Fruit fly (Drosophila melanogaster) whole organism, larva: ENCODE data around the gene RabX4.

Experiments
- noc ChIP-seq: fragments of 200-800 bp; sonication (Bioruptor generic); optimal IDR thresholded peaks from 3 replicates; lab custom pipeline; 2019; ENCODE audit warnings: missing biosample characterization, mild to moderate bottlenecking, missing genetic modification characterization, moderate library complexity

Gene RabX4

DNA sequence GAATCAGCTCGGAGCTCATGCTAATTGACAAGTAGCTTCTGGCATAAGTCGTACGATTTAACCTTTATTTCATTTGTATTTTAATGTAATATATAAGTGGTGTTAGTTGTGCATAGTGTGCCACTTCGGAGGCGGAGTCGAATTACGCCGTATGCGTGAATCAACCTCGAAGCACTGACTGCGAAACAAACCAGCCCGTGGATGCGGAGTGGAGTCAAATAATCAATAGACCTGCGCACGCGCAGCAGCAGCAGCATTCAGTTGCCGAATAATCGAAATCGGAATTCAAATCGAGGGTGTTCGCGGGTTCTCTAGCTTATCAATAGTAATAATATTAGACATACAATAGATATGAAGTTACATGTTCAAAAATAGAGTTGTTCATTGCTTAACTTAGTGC, at the start of gene RabX4:
Gene RabX4 (minus strand): TSS at position 176 of the 400 bp plus-strand sequence.
- no peak for TF ChIP-seq noc

DNA sequence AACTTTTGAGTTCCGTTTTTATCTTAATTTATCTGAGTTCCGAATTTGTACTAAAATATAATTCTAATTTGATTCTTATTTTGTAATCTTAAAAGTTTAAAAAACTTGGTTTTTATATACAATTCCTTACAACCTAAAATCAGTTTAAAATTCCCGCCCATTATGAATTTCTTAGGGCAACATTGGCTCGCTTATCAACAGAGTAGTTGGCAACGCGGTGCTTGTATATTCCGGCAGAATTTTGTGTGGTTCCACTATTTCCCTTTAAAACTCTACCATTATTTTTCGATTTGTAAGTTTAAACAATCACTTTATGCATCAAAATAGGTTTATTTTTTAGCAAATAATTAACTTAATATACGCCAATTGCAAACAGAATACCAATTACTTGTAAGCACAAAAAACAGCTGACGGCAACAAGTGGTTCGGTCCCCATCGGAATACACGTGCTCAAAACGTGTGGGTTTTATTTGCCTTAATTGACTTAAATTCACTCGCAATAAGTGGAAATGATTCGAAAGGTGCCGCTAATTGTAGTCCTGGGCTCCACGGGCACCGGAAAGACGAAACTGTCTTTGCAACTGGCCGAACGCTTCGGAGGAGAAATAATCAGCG, 48.7 kb upstream of the RabX4 start, which contains the start of the genes CG11089 and CG31381:
Gene CG11089 (plus strand): TSS at position 203 of the 615 bp plus-strand sequence.
Gene CG31381 (plus strand): TSS at position 203 of the 615 bp plus-strand sequence.
- TF ChIP-seq noc, result no peak

- peak; percentile 41 for TF ChIP-seq noc
These were observed 48.0 kb upstream of the RabX4 start, which contains the start of gene CG3744 for dm6 chr3R:24875939-24876842. TSS of gene CG3744 (minus strand) at chr3R:24876654.

- TF ChIP-seq noc, result no peak
These were observed 42.3 kb upstream of the RabX4 start, which contains the start of gene CycB3 for dm6 chr3R:24870389-24871048. TSS of gene CycB3 (minus strand) at chr3R:24870816.

DNA sequence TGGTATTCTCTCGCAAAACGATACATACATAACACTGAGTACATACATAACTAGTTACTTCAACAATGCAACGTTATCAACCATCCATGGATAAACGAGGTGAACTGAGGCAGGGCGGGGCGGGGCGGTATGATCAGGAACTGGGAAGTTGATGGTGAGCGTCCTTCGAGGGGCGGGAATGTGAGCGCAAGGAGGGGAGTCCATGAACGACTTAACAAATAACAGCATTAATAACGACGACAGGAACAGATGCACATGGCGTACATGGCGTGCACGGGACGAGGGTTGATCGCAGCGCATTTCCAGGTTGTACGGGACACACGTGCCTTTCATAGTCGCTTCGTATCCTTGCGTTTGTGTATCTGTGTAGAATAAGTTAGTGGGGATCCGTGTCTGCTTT, 39.7 kb upstream of the RabX4 start:
- TF ChIP-seq noc, result no peak

DNA sequence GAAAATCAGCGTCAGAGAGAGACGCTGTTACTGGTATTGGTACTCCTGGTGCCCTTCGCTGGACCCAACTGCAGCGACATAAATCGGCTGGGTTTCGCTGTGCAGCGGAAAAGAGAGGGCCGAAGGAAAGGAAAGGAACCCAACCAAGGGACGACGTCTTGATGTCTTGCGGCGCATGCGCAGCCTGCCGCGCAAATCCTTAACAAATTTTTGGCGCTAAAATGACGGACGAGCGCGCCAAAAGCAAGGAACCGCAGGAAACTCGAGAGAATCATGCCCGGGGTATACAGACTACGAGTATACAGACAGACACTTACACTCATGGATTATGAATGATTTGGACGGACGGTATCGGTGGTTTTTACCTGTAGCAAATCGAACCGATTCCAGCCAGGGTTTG, 38.8 kb upstream of the RabX4 start:
- TF ChIP-seq noc, result no peak

dm6 chr3R:24864719-24865400, 36.7 kb upstream of the RabX4 start, which contains the start of the genes Srg1 and Elal:
TSS of gene Srg1 (minus strand) at chr3R:24864732.
TSS of gene Elal (plus strand) at chr3R:24865350.
- TF ChIP-seq noc, result peak; percentile 83

dm6 chr3R:24863894-24864293, 35.7 kb upstream of the RabX4 start:
- no peak for TF ChIP-seq noc

dm6 chr3R:24862574-24863089, 34.4 kb upstream of the RabX4 start, which contains the start of gene CG7016:
TSS of gene CG7016 (plus strand) at chr3R:24862931.
- no peak for TF ChIP-seq noc

DNA sequence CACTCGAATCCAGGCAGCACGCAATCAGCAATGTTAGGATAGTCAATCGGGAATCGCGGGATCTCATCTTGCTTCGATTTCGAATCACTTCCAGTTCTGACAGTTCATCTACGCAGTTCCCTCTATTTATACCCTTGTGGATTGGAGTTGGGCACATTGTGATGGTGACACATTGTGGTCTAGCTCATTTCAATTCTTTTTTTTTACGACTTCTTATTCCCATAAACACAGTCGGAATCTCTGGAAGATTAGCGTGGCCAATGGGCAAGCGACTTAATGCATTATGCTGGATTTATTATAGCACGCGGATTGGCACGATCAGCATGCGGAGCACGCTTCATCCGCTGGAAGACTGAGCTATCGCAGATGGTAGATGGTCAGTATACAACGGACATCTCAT, 33.9 kb upstream of the RabX4 start, which contains the start of gene CG13640:
Gene CG13640 (minus strand): TSS at position 101 of the 400 bp plus-strand sequence.
- no peak for TF ChIP-seq noc

- TF ChIP-seq noc, result no peak
These were observed 32.2 kb upstream of the RabX4 start, which contains the start of gene CG13639 for dm6 chr3R:24860316-24860826. TSS of gene CG13639 (minus strand) at chr3R:24860366.

DNA sequence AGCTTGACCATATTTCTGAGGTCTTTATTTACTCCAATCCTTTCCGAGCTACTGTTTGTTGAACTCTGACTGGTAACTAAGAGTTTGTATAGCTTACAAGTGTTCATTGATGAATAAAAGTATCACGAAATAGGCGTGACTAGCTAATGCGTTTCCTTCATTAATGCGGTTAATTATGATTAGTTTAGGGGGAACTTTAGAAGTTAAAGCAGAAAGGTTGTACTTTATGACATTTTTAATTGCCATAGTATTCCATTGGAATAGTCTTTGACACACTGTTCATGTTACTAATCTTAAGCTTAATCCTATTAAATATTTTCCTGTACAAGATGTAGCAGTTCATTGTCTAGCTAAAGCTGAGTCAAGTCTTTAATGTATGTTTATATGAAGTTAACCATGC, 31.5 kb upstream of the RabX4 start, which contains the start of gene ppk22:
Gene ppk22 (minus strand): TSS at position 101 of the 400 bp plus-strand sequence.
- TF ChIP-seq noc, result no peak

DNA sequence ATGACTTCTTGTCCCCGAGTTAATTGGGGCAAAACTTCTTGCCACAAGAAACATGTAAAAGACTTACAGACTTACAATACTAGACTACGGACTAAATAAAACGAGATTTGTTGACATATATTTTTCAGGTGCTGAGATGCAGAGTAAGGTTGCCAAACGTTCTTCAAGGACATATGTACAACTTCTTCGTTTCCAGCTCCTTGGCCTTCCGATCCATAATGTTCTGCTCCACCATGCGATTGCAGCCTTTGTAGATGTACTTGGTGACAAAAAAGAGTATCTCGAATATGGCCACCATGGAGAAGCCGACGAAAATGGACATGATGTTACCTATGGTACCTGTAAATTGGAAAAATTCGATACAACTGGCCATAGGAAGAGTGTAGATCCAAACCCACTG, 29.2 kb upstream of the RabX4 start, which contains the start of gene CAH4:
Gene CAH4 (minus strand): TSS at position 101 of the 400 bp plus-strand sequence.
- TF ChIP-seq noc, result no peak

- TF ChIP-seq noc, result no peak
These were observed 27.9 kb upstream of the RabX4 start, which contains the start of gene HDAC11 for dm6 chr3R:24856143-24856542. TSS of gene HDAC11 (minus strand) at chr3R:24856243.

- no peak for TF ChIP-seq noc
These were observed 23.2 kb upstream of the RabX4 start, which contains the start of gene Nct for dm6 chr3R:24851429-24851828. TSS of gene Nct (plus strand) at chr3R:24851601.
